Worm (Caenorhabditis elegans) whole organism, L2 larva: Measurements from ENCODE around the gene clec-82.

Source experiments
- ama-1 ChIP-seq: fragments of 150-350 bp; optimal IDR thresholded peaks from 2 replicates; lab custom pipeline; 2018; ENCODE audit warnings: inconsistent platforms
- ceh-82 ChIP-seq: fragments of 150-350 bp; optimal IDR thresholded peaks from 2 replicates; lab custom pipeline; 2014; ENCODE audit warnings: missing biosample characterization, missing genetic modification characterization
- elt-1 ChIP-seq: fragments of 150-350 bp; optimal IDR thresholded peaks from 2 replicates; lab custom pipeline; 2014; ENCODE audit warnings: missing biosample characterization, missing genetic modification characterization
- elt-3 ChIP-seq: sonication (generic microtip); optimal IDR thresholded peaks from 2 replicates; lab custom pipeline; 2017; ENCODE audit warnings: missing biosample characterization, missing genetic modification characterization
- fos-1 ChIP-seq: fragments of 150-350 bp; optimal IDR thresholded peaks from 2 replicates; lab custom pipeline; 2014; ENCODE audit warnings: missing biosample characterization, missing genetic modification characterization
- lsy-2 ChIP-seq, 2 experiments: fragments of 150-350 bp in 1 of 2; sonication (generic microtip) in 1 of 2; optimal IDR thresholded peaks; 2 replicates each; lab custom pipeline; 2014 to 2017; ENCODE audit warnings: missing biosample characterization in 2 of 2, missing genetic modification characterization in 2 of 2
- nhr-11 ChIP-seq: fragments of 150-350 bp; optimal IDR thresholded peaks from 2 replicates; lab custom pipeline; 2014; ENCODE audit warnings: missing biosample characterization, missing genetic modification characterization
- nhr-77 ChIP-seq: fragments of 150-350 bp; optimal IDR thresholded peaks from 2 replicates; lab custom pipeline; 2014; ENCODE audit warnings: missing biosample characterization, missing genetic modification characterization
- skn-1 ChIP-seq: sonication (generic microtip); optimal IDR thresholded peaks from 2 replicates; lab custom pipeline; 2017; ENCODE audit warnings: missing biosample characterization, missing genetic modification characterization
- unc-39 ChIP-seq: fragments of 150-350 bp; optimal IDR thresholded peaks from 2 replicates; lab custom pipeline; 2014; ENCODE audit warnings: missing biosample characterization, missing genetic modification characterization
- unc-62 ChIP-seq: fragments of 150-350 bp; optimal IDR thresholded peaks from 2 replicates; lab custom pipeline; 2014; ENCODE audit warnings: missing biosample characterization, missing genetic modification reagents, missing genetic modification characterization

DNA sequence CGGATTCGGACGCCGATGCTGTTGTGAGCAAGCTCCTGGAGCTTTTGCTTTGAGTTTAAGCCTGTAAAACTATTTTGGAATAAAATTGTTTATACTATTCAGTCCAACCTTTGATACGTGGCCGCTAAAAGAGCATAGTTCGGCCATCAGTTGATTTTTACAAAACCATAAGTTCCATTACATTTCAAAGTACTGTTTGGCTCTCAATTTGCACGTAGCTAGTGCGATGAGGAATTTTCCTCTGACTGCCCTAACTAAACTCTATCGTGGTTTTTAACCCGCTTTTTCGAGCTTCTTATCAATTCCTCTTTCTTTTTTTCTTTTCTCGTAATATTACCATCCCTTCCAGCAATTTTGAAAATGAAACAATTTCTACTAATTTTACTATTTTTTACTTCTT is 12.0 kb upstream of the clec-82 start, which contains the start of gene clec-80:
- TF ChIP-seq elt-3 (tag; lab: Kevin White, UChicago): no peak
- no peak for TF ChIP-seq nhr-77
- TF ChIP-seq ama-1 (lab: Kevin White, UChicago): no peak
- TF ChIP-seq unc-62 (GFP tag; lab: Kevin White, UChicago): no peak
- no peak for TF ChIP-seq fos-1 (tag; lab: Kevin White, UChicago)
- TF ChIP-seq skn-1 (tag; lab: Kevin White, UChicago): no peak
- TF ChIP-seq lsy-2 (tag; optimal IDR thresholded peaks at IDR 0.05; lab: Kevin White, UChicago): no peak
- TF ChIP-seq nhr-11 (tag; lab: Kevin White, UChicago): no peak
- no peak for TF ChIP-seq ceh-82
- TF ChIP-seq unc-39 (tag; lab: Kevin White, UChicago): no peak
- TF ChIP-seq elt-1: no peak
